Fruit fly (Drosophila melanogaster): ENCODE results near the gene CG9705.

- TF ChIP-seq Ets98B (GFP tag; IDR thresholded peaks at IDR 0.05) (no peak), CG8301 (tag; optimal IDR thresholded peaks at IDR 0.05) (peak; percentile 6), CG12605 (GFP tag; IDR thresholded peaks at IDR 0.05) (no peak), CG34367 (tag; optimal IDR thresholded peaks at IDR 0.05) (no peak), EcR (GFP tag; optimal IDR thresholded peaks at IDR 0.05) (no peak), rn (GFP tag; IDR thresholded peaks at IDR 0.05) (no peak), CG17806 (tag; optimal IDR thresholded peaks at IDR 0.05) (no peak), gl (tag; optimal IDR thresholded peaks at IDR 0.05) (no peak), CG8159 (tag; optimal IDR thresholded peaks at IDR 0.05) (peak; percentile 47), CG9948 (tag; optimal IDR thresholded peaks at IDR 0.05) (peak; percentile 12), fd96Ca (GFP tag; IDR thresholded peaks at IDR 0.05) (no peak), Snoo (tag; optimal IDR thresholded peaks at IDR 0.05) (no peak), CG32121 (GFP tag; IDR thresholded peaks at IDR 0.05) (no peak)
Measured at dm6 chr3L:16779704-16780173, at the start of gene CG9705, which contains the start of gene mus302.

Data from whole organism, pupa.